Fruit fly (Drosophila melanogaster) whole organism, wandering third instar larva: Measurements from ENCODE around the gene Krn.

Experiments
- Abd-B ChIP-seq: fragments of >200 bp; optimal IDR thresholded peaks from 2 replicates; lab custom pipeline; 2017; ENCODE audit warnings: missing biosample characterization, missing genetic modification characterization
- CG9705 ChIP-seq: fragments of 200-800 bp; sonication (Bioruptor generic); optimal IDR thresholded peaks from 2 replicates; lab custom pipeline; 2018; ENCODE audit warnings: missing biosample characterization, mild to moderate bottlenecking, missing genetic modification characterization
- CrebA ChIP-seq: fragments of 200-800 bp; sonication (Bioruptor generic); optimal IDR thresholded peaks from 2 replicates; lab custom pipeline; 2016; ENCODE audit warnings: missing biosample characterization, mild to moderate bottlenecking, missing genetic modification characterization, borderline replicate concordance
- Dfd ChIP-seq: fragments of >200 bp; optimal IDR thresholded peaks from 2 replicates; lab custom pipeline; 2017; ENCODE audit warnings: missing biosample characterization, missing genetic modification characterization
- Dif ChIP-seq: fragments of 200-275, 200-300 bp; sonication (Bioruptor generic); optimal IDR thresholded peaks from 2 replicates; lab custom pipeline; 2018; ENCODE audit warnings: missing biosample characterization, missing genetic modification characterization; ENCODE audit not compliant: partially characterized antibody
- GATAd ChIP-seq: sonication (Bioruptor generic); optimal IDR thresholded peaks from 2 replicates; lab custom pipeline; 2016; ENCODE audit warnings: missing biosample characterization, missing genetic modification characterization
- HLH106 ChIP-seq: fragments of 200-800 bp; optimal IDR thresholded peaks from 3 replicates; lab custom pipeline; 2019; ENCODE audit warnings: missing biosample characterization, mild to moderate bottlenecking, missing genetic modification characterization, moderate library complexity
- Hnf4 ChIP-seq: fragments of 200-800 bp; sonication (Bioruptor generic); optimal IDR thresholded peaks from 2 replicates; lab custom pipeline; 2016; ENCODE audit warnings: missing biosample characterization, mild to moderate bottlenecking, missing genetic modification characterization
- Hr83 ChIP-seq: fragments of 200-300 bp; sonication (Bioruptor generic); optimal IDR thresholded peaks from 2 replicates; lab custom pipeline; 2016; ENCODE audit warnings: missing biosample characterization, mild to moderate bottlenecking, missing genetic modification characterization, moderate library complexity; ENCODE audit not compliant: poor library complexity, severe bottlenecking
- Jra ChIP-seq: sonication (Bioruptor generic); optimal IDR thresholded peaks from 2 replicates; lab custom pipeline; 2016; ENCODE audit warnings: missing biosample characterization, missing genetic modification characterization
- Mio ChIP-seq: sonication (Bioruptor generic); optimal IDR thresholded peaks from 2 replicates; lab custom pipeline; 2016; ENCODE audit warnings: missing biosample characterization, missing genetic modification characterization
- Myc ChIP-seq: fragments of >200 bp; optimal IDR thresholded peaks from 2 replicates; lab custom pipeline; 2017
- Rel ChIP-seq, 2 experiments: fragments of 200-800 bp; sonication (Bioruptor generic) in 1 of 2; optimal IDR thresholded peaks; 2 replicates in 1 of 2; 3 replicates in 1 of 2; lab custom pipeline; 2016 to 2019; ENCODE audit warnings: mild to moderate bottlenecking in 2 of 2, missing biosample characterization in 2 of 2, missing genetic modification characterization in 2 of 2, moderate library complexity in 1 of 2
- Sp1 ChIP-seq: fragments of 200-800 bp; sonication (Bioruptor generic); optimal IDR thresholded peaks from 3 replicates; lab custom pipeline; 2019; ENCODE audit warnings: missing biosample characterization, mild to moderate bottlenecking, missing genetic modification characterization, moderate library complexity
- Vsx2 ChIP-seq: fragments of 200-300, 225-300 bp; sonication (Bioruptor generic); optimal IDR thresholded peaks from 2 replicates; lab custom pipeline; 2018; ENCODE audit warnings: missing biosample characterization, missing genetic modification characterization; ENCODE audit not compliant: partially characterized antibody
- brk ChIP-seq: fragments of 200-800 bp; sonication (Bioruptor generic); optimal IDR thresholded peaks from 2 replicates; lab custom pipeline; 2016; ENCODE audit warnings: missing biosample characterization, mild to moderate bottlenecking, missing genetic modification characterization
- dl ChIP-seq, 2 experiments: fragments of 175-275, 200-275 bp in 1 of 2; fragments of 200-275 bp in 1 of 2; sonication (Bioruptor generic); optimal IDR thresholded peaks; lab custom pipeline; 2018; ENCODE audit warnings: mild to moderate bottlenecking in 2 of 2, missing biosample characterization in 2 of 2, missing genetic modification characterization in 2 of 2, moderate library complexity in 2 of 2; ENCODE audit not compliant: partially characterized antibody in 2 of 2, insufficient read depth in 1 of 2
- dmrt93B ChIP-seq: fragments of 200-800 bp; sonication (Bioruptor generic); optimal IDR thresholded peaks from 2 replicates; lab custom pipeline; 2018; ENCODE audit warnings: missing biosample characterization, mild to moderate bottlenecking, missing genetic modification characterization
- foxo ChIP-seq, 2 experiments: fragments of 200-800 bp; sonication (Bioruptor generic); optimal IDR thresholded peaks; 2 replicates in 1 of 2; 3 replicates in 1 of 2; lab custom pipeline; 2016 to 2017; ENCODE audit warnings: missing biosample characterization in 2 of 2, missing genetic modification characterization in 2 of 2
- fru ChIP-seq: fragments of 200-800 bp; sonication (Bioruptor generic); optimal IDR thresholded peaks from 3 replicates; lab custom pipeline; 2016; ENCODE audit warnings: missing biosample characterization, mild to moderate bottlenecking, missing genetic modification characterization
- h ChIP-seq: fragments of 200-800 bp; sonication (Bioruptor generic); optimal IDR thresholded peaks from 3 replicates; lab custom pipeline; 2016; ENCODE audit warnings: missing biosample characterization, mild to moderate bottlenecking, missing genetic modification characterization
- jim ChIP-seq: fragments of 175-275, 200-325 bp; sonication (Bioruptor generic); optimal IDR thresholded peaks from 2 replicates; lab custom pipeline; 2016; ENCODE audit warnings: missing biosample characterization, mild to moderate bottlenecking, missing genetic modification characterization
- lola ChIP-seq: fragments of >200 bp; optimal IDR thresholded peaks from 2 replicates; lab custom pipeline; 2017; ENCODE audit warnings: missing biosample characterization, missing genetic modification characterization
- psq ChIP-seq: fragments of 200-800 bp; sonication (Bioruptor generic); optimal IDR thresholded peaks from 3 replicates; lab custom pipeline; 2017; ENCODE audit warnings: missing biosample characterization, mild to moderate bottlenecking, missing genetic modification characterization, moderate library complexity
- rgr ChIP-seq: fragments of 200-800 bp; sonication (Bioruptor generic); optimal IDR thresholded peaks from 3 replicates; lab custom pipeline; 2016; ENCODE audit warnings: missing biosample characterization, mild to moderate bottlenecking, missing genetic modification characterization
- sv ChIP-seq: fragments of 200-800 bp; sonication (Bioruptor generic); optimal IDR thresholded peaks from 3 replicates; lab custom pipeline; 2016; ENCODE audit warnings: missing biosample characterization, missing genetic modification characterization
- tai ChIP-seq: sonication (Bioruptor generic); optimal IDR thresholded peaks from 2 replicates; lab custom pipeline; 2016; ENCODE audit warnings: missing biosample characterization, missing genetic modification characterization
- usp ChIP-seq: fragments of >200 bp; optimal IDR thresholded peaks from 2 replicates; lab custom pipeline; 2017; ENCODE audit warnings: missing biosample characterization, missing genetic modification characterization
- woc ChIP-seq: sonication (Bioruptor generic); optimal IDR thresholded peaks from 2 replicates; lab custom pipeline; 2016; ENCODE audit warnings: missing biosample characterization, mild to moderate bottlenecking, missing genetic modification characterization

Krn gene

dm6 chr3L:17671768-17672167, 17.7 kb upstream of the Krn start:
- TF ChIP-seq rgr (GFP tag; lab: Kevin White, UChicago) (no peak), brk (GFP tag; lab: Kevin White, UChicago) (no peak), dmrt93B (GFP tag; lab: Kevin White, UChicago) (no peak), GATAd (GFP tag; lab: Kevin White, UChicago) (no peak), Hr83 (GFP tag; lab: Kevin White, UChicago) (no peak), woc (GFP tag; lab: Kevin White, UChicago) (no peak), dl (GFP tag; optimal IDR thresholded peaks at IDR 0.05; lab: Kevin White, UChicago; ENCODE audit: insufficient read depth in 1 of 2, partially characterized antibody in 2 of 2) (no peak), Dif (no peak), CrebA (GFP tag; lab: Kevin White, UChicago) (no peak), sv (GFP tag; lab: Kevin White, UChicago) (no peak), Jra (GFP tag; lab: Kevin White, UChicago) (no peak), foxo (GFP tag; optimal IDR thresholded peaks at IDR 0.05; lab: Kevin White, UChicago) (no peak), Mio (GFP tag; lab: Kevin White, UChicago) (no peak), Hnf4 (no peak), Sp1 (GFP tag; lab: Kevin White, UChicago) (no peak), psq (GFP tag; lab: Kevin White, UChicago) (no peak), lola (no peak)

dm6 chr3L:17671322-17671721, 17.2 kb upstream of the Krn start, which contains the start of gene CG34251:
Gene CG34251, plus strand, starts transcription at chr3L:17671622.
- TF ChIP-seq fru (GFP tag; lab: Kevin White, UChicago) (no peak), usp (no peak), tai (GFP tag; lab: Kevin White, UChicago) (no peak), lola (no peak), Dfd (GFP tag; lab: Kevin White, UChicago) (no peak), Hr83 (GFP tag; lab: Kevin White, UChicago) (no peak), GATAd (GFP tag; lab: Kevin White, UChicago) (no peak)

- TF ChIP-seq fru (GFP tag; lab: Kevin White, UChicago) (peak; percentile 47), CG9705 (GFP tag; lab: Kevin White, UChicago) (no peak), brk (GFP tag; lab: Kevin White, UChicago) (no peak), usp (no peak), woc (GFP tag; lab: Kevin White, UChicago) (peak; percentile 25), Rel (GFP tag; optimal IDR thresholded peaks at IDR 0.05; lab: Kevin White, UChicago) (no peak), Rel (tag; optimal IDR thresholded peaks at IDR 0.05; lab: Kevin White, UChicago) (peak; percentile 95), h (peak; percentile 17), HLH106 (tag; lab: Kevin White, UChicago) (peak; percentile 46), jim (GFP tag; lab: Kevin White, UChicago) (no peak), foxo (GFP tag; optimal IDR thresholded peaks at IDR 0.05; lab: Kevin White, UChicago) (peak in 1 of 2 experiments; percentile 43), Sp1 (GFP tag; lab: Kevin White, UChicago) (peak; percentile 39), psq (GFP tag; lab: Kevin White, UChicago) (peak; percentile 69), Myc (lab: Kevin White, UChicago) (peak; percentile 70), Vsx2 (GFP tag; lab: Kevin White, UChicago) (no peak)
Observed at dm6 chr3L:17668945-17669779, 15.1 kb upstream of the Krn start, which contains the start of gene Crtc. Gene Crtc, minus strand, starts transcription at chr3L:17669234.

dm6 chr3L:17668386-17668944, 14.4 kb upstream of the Krn start:
- TF ChIP-seq Rel (GFP tag; optimal IDR thresholded peaks at IDR 0.05; lab: Kevin White, UChicago) = no peak
- no peak for TF ChIP-seq Rel (tag; optimal IDR thresholded peaks at IDR 0.05; lab: Kevin White, UChicago)
- peak; percentile 29 for TF ChIP-seq Abd-B
- TF ChIP-seq jim (GFP tag; lab: Kevin White, UChicago) = peak; percentile 62
- TF ChIP-seq brk (GFP tag; lab: Kevin White, UChicago) = no peak
- no peak for TF ChIP-seq Sp1 (GFP tag; lab: Kevin White, UChicago)
- TF ChIP-seq, all 38 proteins: peak for 2
